Fruit fly (Drosophila melanogaster): Measurements from ENCODE around the gene CG12398.

Gene CG12398

dm6 chrX:14946522-14946921 lies 32.9 kb upstream of the CG12398 start:
- TF ChIP-seq CG12605 (GFP tag; IDR thresholded peaks at IDR 0.05) (no peak), CG14655 (GFP tag; optimal IDR thresholded peaks at IDR 0.05) (no peak), CG4496 (GFP tag; IDR thresholded peaks at IDR 0.05) (no peak), CG13204 (GFP tag; optimal IDR thresholded peaks at IDR 0.05) (no peak), Ets98B (GFP tag; IDR thresholded peaks at IDR 0.05) (no peak), gl (tag; optimal IDR thresholded peaks at IDR 0.05) (no peak), fd96Ca (GFP tag; IDR thresholded peaks at IDR 0.05) (no peak), CG8159 (tag; optimal IDR thresholded peaks at IDR 0.05) (no peak), Pif1A (GFP tag; optimal IDR thresholded peaks at IDR 0.05) (no peak), Pif1B (GFP tag; optimal IDR thresholded peaks at IDR 0.05) (no peak), CG8301 (tag; optimal IDR thresholded peaks at IDR 0.05) (no peak), CG34367 (tag; optimal IDR thresholded peaks at IDR 0.05) (no peak), Snoo (tag; optimal IDR thresholded peaks at IDR 0.05) (no peak), CG32121 (GFP tag; IDR thresholded peaks at IDR 0.05) (no peak), CG9948 (tag; optimal IDR thresholded peaks at IDR 0.05) (no peak)

dm6 chrX:14936250-14936649 lies 22.6 kb upstream of the CG12398 start:
- TF ChIP-seq Pif1B (GFP tag; optimal IDR thresholded peaks at IDR 0.05), result no peak
- peak; percentile 3 for TF ChIP-seq gl (tag; optimal IDR thresholded peaks at IDR 0.05)

dm6 chrX:14931296-14931695 lies 17.7 kb upstream of the CG12398 start:
- TF ChIP-seq CG34367 (tag; optimal IDR thresholded peaks at IDR 0.05), result no peak
- no peak for TF ChIP-seq CG14655 (GFP tag; optimal IDR thresholded peaks at IDR 0.05)
- no peak for TF ChIP-seq CG8301 (tag; optimal IDR thresholded peaks at IDR 0.05)
- TF ChIP-seq CG4496 (GFP tag; IDR thresholded peaks at IDR 0.05), result no peak
- TF ChIP-seq CG9948 (tag; optimal IDR thresholded peaks at IDR 0.05), result no peak
- no peak for TF ChIP-seq CG12605 (GFP tag; IDR thresholded peaks at IDR 0.05)
- TF ChIP-seq gl (tag; optimal IDR thresholded peaks at IDR 0.05), result no peak
- no peak for TF ChIP-seq CG8159 (tag; optimal IDR thresholded peaks at IDR 0.05)
- no peak for TF ChIP-seq rn (GFP tag; IDR thresholded peaks at IDR 0.05)
- TF ChIP-seq CG15710 (tag; optimal IDR thresholded peaks at IDR 0.05), result no peak
- no peak for TF ChIP-seq CG13204 (GFP tag; optimal IDR thresholded peaks at IDR 0.05)

dm6 chrX:14929813-14930212 lies 16.2 kb upstream of the CG12398 start:
- TF ChIP-seq Ets98B (GFP tag; IDR thresholded peaks at IDR 0.05) (no peak), D1 (tag; optimal IDR thresholded peaks at IDR 0.05) (no peak), CG15710 (tag; optimal IDR thresholded peaks at IDR 0.05) (no peak), CG14655 (GFP tag; optimal IDR thresholded peaks at IDR 0.05) (no peak), CG4496 (GFP tag; IDR thresholded peaks at IDR 0.05) (no peak), CG8301 (tag; optimal IDR thresholded peaks at IDR 0.05) (no peak), CG9948 (tag; optimal IDR thresholded peaks at IDR 0.05) (no peak), gl (tag; optimal IDR thresholded peaks at IDR 0.05) (no peak), CG10348 (GFP tag; IDR thresholded peaks at IDR 0.05) (no peak), EcR (GFP tag; optimal IDR thresholded peaks at IDR 0.05) (no peak), CG32121 (GFP tag; IDR thresholded peaks at IDR 0.05) (no peak), CG13204 (GFP tag; optimal IDR thresholded peaks at IDR 0.05) (no peak), CG17806 (tag; optimal IDR thresholded peaks at IDR 0.05) (no peak), Snoo (tag; optimal IDR thresholded peaks at IDR 0.05) (no peak), CG8159 (tag; optimal IDR thresholded peaks at IDR 0.05) (no peak), rn (GFP tag; IDR thresholded peaks at IDR 0.05) (no peak), CG34367 (tag; optimal IDR thresholded peaks at IDR 0.05) (no peak), Pif1A (GFP tag; optimal IDR thresholded peaks at IDR 0.05) (no peak), fd96Ca (GFP tag; IDR thresholded peaks at IDR 0.05) (no peak)

- TF ChIP-seq CG8159 (tag; optimal IDR thresholded peaks at IDR 0.05) (no peak), CG12605 (GFP tag; IDR thresholded peaks at IDR 0.05) (no peak), CG17806 (tag; optimal IDR thresholded peaks at IDR 0.05) (no peak), CG15710 (tag; optimal IDR thresholded peaks at IDR 0.05) (no peak), Ets98B (GFP tag; IDR thresholded peaks at IDR 0.05) (no peak), D1 (tag; optimal IDR thresholded peaks at IDR 0.05) (no peak), CG34367 (tag; optimal IDR thresholded peaks at IDR 0.05) (no peak), CG8301 (tag; optimal IDR thresholded peaks at IDR 0.05) (no peak), fd96Ca (GFP tag; IDR thresholded peaks at IDR 0.05) (no peak), EcR (GFP tag; optimal IDR thresholded peaks at IDR 0.05) (no peak), Snoo (tag; optimal IDR thresholded peaks at IDR 0.05) (no peak), CG14655 (GFP tag; optimal IDR thresholded peaks at IDR 0.05) (no peak), Pif1B (GFP tag; optimal IDR thresholded peaks at IDR 0.05) (no peak), rn (GFP tag; IDR thresholded peaks at IDR 0.05) (no peak), gl (tag; optimal IDR thresholded peaks at IDR 0.05) (no peak), CG9948 (tag; optimal IDR thresholded peaks at IDR 0.05) (no peak), CG4496 (GFP tag; IDR thresholded peaks at IDR 0.05) (no peak), Pif1A (GFP tag; optimal IDR thresholded peaks at IDR 0.05) (no peak), CG32121 (GFP tag; IDR thresholded peaks at IDR 0.05) (no peak)
Observed at dm6 chrX:14928844-14929243, 15.2 kb upstream of the CG12398 start, which contains the start of gene CG32591. CG32591 (minus strand) TSS chrX:14928944.

dm6 chrX:14923277-14924019 lies 9.8 kb upstream of the CG12398 start, which contains the start of gene CG9503:
CG9503 (minus strand) TSS chrX:14923493.
- TF ChIP-seq Pif1A (GFP tag; optimal IDR thresholded peaks at IDR 0.05), result no peak
- TF ChIP-seq fd96Ca (GFP tag; IDR thresholded peaks at IDR 0.05), result no peak
- TF ChIP-seq CG10348 (GFP tag; IDR thresholded peaks at IDR 0.05), result no peak
- no peak for TF ChIP-seq CG15710 (tag; optimal IDR thresholded peaks at IDR 0.05)
- no peak for TF ChIP-seq rn (GFP tag; IDR thresholded peaks at IDR 0.05)
- no peak for TF ChIP-seq D1 (tag; optimal IDR thresholded peaks at IDR 0.05)
- TF ChIP-seq CG32121 (GFP tag; IDR thresholded peaks at IDR 0.05), result no peak

Data from whole organism, pupa.